Worm (Caenorhabditis elegans) whole organism, mixed stage, embryonic: Measurements from ENCODE around the gene ZK892.6.

ENCODE experiments used
- M03D4.4 ChIP-seq: sonication (generic microtip); optimal IDR thresholded peaks from 2 replicates; lab custom pipeline; 2017; ENCODE audit warnings: mild to moderate bottlenecking, missing genetic modification characterization, missing compliant biosample characterization
- bed-3 ChIP-seq: fragments of 200-800 bp; sonication (Bioruptor generic); optimal IDR thresholded peaks from 3 replicates; lab custom pipeline; 2018; ENCODE audit warnings: mild to moderate bottlenecking, missing genetic modification characterization, moderate library complexity, missing compliant biosample characterization
- blmp-1 ChIP-seq: fragments of 150-350 bp; optimal IDR thresholded peaks from 2 replicates; lab custom pipeline; 2014; ENCODE audit warnings: missing biosample characterization, missing genetic modification characterization
- ceh-39 ChIP-seq: fragments of 150-350 bp; optimal IDR thresholded peaks from 2 replicates; lab custom pipeline; 2014; ENCODE audit warnings: missing biosample characterization, missing genetic modification characterization
- ceh-43 ChIP-seq: fragments of 200-800 bp; sonication (Bioruptor generic); optimal IDR thresholded peaks from 2 replicates; lab custom pipeline; 2018; ENCODE audit warnings: mild to moderate bottlenecking, missing genetic modification characterization, moderate library complexity, missing compliant biosample characterization
- ceh-83 ChIP-seq: fragments of 200-800 bp; sonication (Bioruptor generic); optimal IDR thresholded peaks from 2 replicates; lab custom pipeline; 2018; ENCODE audit warnings: mild to moderate bottlenecking, missing genetic modification characterization, missing compliant biosample characterization
- ces-1 ChIP-seq: fragments of 150-350 bp; optimal IDR thresholded peaks from 2 replicates; lab custom pipeline; 2014; ENCODE audit warnings: missing biosample characterization, missing genetic modification reagents, missing genetic modification characterization
- cnd-1 ChIP-seq: fragments of 200-800 bp; sonication (Bioruptor generic); optimal IDR thresholded peaks from 2 replicates; lab custom pipeline; 2018; ENCODE audit warnings: mild to moderate bottlenecking, missing genetic modification characterization, missing compliant biosample characterization
- drap-1 ChIP-seq: fragments of 200-800 bp; sonication (Bioruptor generic); optimal IDR thresholded peaks from 3 replicates; lab custom pipeline; 2018; ENCODE audit warnings: mild to moderate bottlenecking, missing genetic modification characterization, missing compliant biosample characterization
- elt-1 ChIP-seq: sonication (generic microtip); optimal IDR thresholded peaks from 2 replicates; lab custom pipeline; 2017; ENCODE audit warnings: missing genetic modification characterization, mild to moderate bottlenecking, missing compliant biosample characterization, antibody characterized with exemption, moderate library complexity, borderline replicate concordance; ENCODE audit not compliant: insufficient read depth
- elt-3 ChIP-seq: fragments of 150-350 bp; optimal IDR thresholded peaks from 2 replicates; lab custom pipeline; 2014; ENCODE audit warnings: missing biosample characterization, missing genetic modification characterization
- flh-1 ChIP-seq: fragments of 200-800 bp; sonication (Bioruptor generic); optimal IDR thresholded peaks from 2 replicates; lab custom pipeline; 2018; ENCODE audit warnings: mild to moderate bottlenecking, missing genetic modification characterization, moderate library complexity, missing compliant biosample characterization
- ham-2 ChIP-seq: fragments of 200-800 bp; sonication (Bioruptor generic); optimal IDR thresholded peaks from 2 replicates; lab custom pipeline; 2018; ENCODE audit warnings: mild to moderate bottlenecking, missing genetic modification characterization, missing compliant biosample characterization
- hlh-1 ChIP-seq: fragments of 150-350 bp; optimal IDR thresholded peaks from 2 replicates; lab custom pipeline; 2014; ENCODE audit warnings: missing biosample characterization, missing genetic modification reagents, missing genetic modification characterization
- lin-32 ChIP-seq: fragments of 200-800 bp; sonication (Bioruptor generic); optimal IDR thresholded peaks from 2 replicates; lab custom pipeline; 2018; ENCODE audit warnings: mild to moderate bottlenecking, missing genetic modification characterization, missing compliant biosample characterization
- lsy-2 ChIP-seq: fragments of 150-350 bp; optimal IDR thresholded peaks from 2 replicates; lab custom pipeline; 2014; ENCODE audit warnings: missing biosample characterization, missing genetic modification characterization
- mab-5 ChIP-seq: fragments of 150-350 bp; optimal IDR thresholded peaks from 2 replicates; lab custom pipeline; 2014; ENCODE audit warnings: missing biosample characterization, missing genetic modification characterization
- mep-1 ChIP-seq: fragments of 150-350 bp; optimal IDR thresholded peaks from 2 replicates; lab custom pipeline; 2017; ENCODE audit warnings: missing biosample characterization, missing genetic modification reagents, missing genetic modification characterization, inconsistent platforms
- mls-2 ChIP-seq: sonication (generic microtip); optimal IDR thresholded peaks from 2 replicates; lab custom pipeline; 2016; ENCODE audit warnings: mild to moderate bottlenecking, missing genetic modification characterization, moderate library complexity, missing compliant biosample characterization
- nhr-12 ChIP-seq: fragments of 150-350 bp; optimal IDR thresholded peaks from 2 replicates; lab custom pipeline; 2014; ENCODE audit warnings: missing biosample characterization, missing genetic modification characterization
- nhr-2 ChIP-seq: fragments of 150-350 bp; optimal IDR thresholded peaks from 2 replicates; lab custom pipeline; 2014; ENCODE audit warnings: missing biosample characterization, missing genetic modification characterization
- nhr-28 ChIP-seq: fragments of 150-350 bp; optimal IDR thresholded peaks from 2 replicates; lab custom pipeline; 2014; ENCODE audit warnings: missing biosample characterization, missing genetic modification characterization
- nhr-76 ChIP-seq: sonication (generic microtip); optimal IDR thresholded peaks from 2 replicates; lab custom pipeline; 2017; ENCODE audit warnings: missing biosample characterization, missing genetic modification characterization
- pha-4 ChIP-seq: fragments of 150-350 bp; optimal IDR thresholded peaks from 2 replicates; lab custom pipeline; 2018; ENCODE audit warnings: missing biosample characterization, missing genetic modification reagents, missing genetic modification characterization
- sem-2 ChIP-seq: fragments of 200-800 bp; sonication (Bioruptor generic); optimal IDR thresholded peaks from 2 replicates; lab custom pipeline; 2018; ENCODE audit warnings: mild to moderate bottlenecking, missing genetic modification characterization, missing compliant biosample characterization
- snpc-4 ChIP-seq: fragments of 150-350 bp; optimal IDR thresholded peaks from 2 replicates; lab custom pipeline; 2014; ENCODE audit warnings: missing biosample characterization, missing genetic modification characterization
- sptf-1 ChIP-seq: sonication (generic microtip); optimal IDR thresholded peaks from 2 replicates; lab custom pipeline; 2017; ENCODE audit warnings: mild to moderate bottlenecking, missing genetic modification characterization, moderate library complexity, missing compliant biosample characterization
- unc-120 ChIP-seq: sonication (generic microtip); optimal IDR thresholded peaks from 2 replicates; lab custom pipeline; 2017; ENCODE audit warnings: missing genetic modification characterization, missing compliant biosample characterization; ENCODE audit not compliant: poor library complexity, severe bottlenecking
- unc-39 ChIP-seq: fragments of 150-350 bp; optimal IDR thresholded peaks from 2 replicates; lab custom pipeline; 2014; ENCODE audit warnings: missing biosample characterization, missing genetic modification characterization
- unc-62 ChIP-seq: fragments of 150-350 bp; optimal IDR thresholded peaks from 2 replicates; lab custom pipeline; 2014; ENCODE audit warnings: missing biosample characterization, missing genetic modification reagents, missing genetic modification characterization
- zip-8 ChIP-seq: fragments of 150-350 bp; optimal IDR thresholded peaks from 2 replicates; lab custom pipeline; 2014; ENCODE audit warnings: missing biosample characterization, missing genetic modification characterization
- ztf-11 ChIP-seq: fragments of 150-350 bp; optimal IDR thresholded peaks from 2 replicates; lab custom pipeline; 2014; ENCODE audit warnings: missing biosample characterization, missing genetic modification characterization

The ZK892.6 gene

DNA sequence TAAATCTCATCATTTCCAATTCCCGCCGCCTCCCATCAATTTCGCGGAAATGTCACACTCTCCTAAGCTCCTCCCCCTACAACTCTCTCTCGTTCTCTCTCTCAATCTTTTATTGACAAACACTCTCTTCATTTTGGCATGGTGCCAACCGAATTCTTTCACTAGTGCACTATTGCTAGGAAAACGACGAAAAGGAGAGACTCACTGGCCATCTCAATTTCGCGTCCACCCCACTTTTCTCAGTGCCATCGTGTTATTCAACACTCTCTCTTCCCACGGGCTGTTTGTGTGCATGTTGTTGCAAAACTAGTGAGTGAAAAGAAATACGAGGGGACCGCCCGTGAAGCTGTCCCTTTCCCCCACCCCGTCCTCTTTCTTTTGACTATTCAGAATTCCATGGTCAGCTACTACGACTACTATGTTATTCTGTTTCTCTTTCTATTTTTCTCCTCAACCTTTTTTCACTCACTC, 5.0 kb upstream of the ZK892.6 start:
- TF ChIP-seq hlh-1 (tag; lab: Kevin White, UChicago) = peak; percentile 2
- no peak for TF ChIP-seq mab-5 (tag; lab: Kevin White, UChicago)
- no peak for TF ChIP-seq ceh-43 (GFP tag; lab: Kevin White, UChicago)
- TF ChIP-seq mls-2 = peak; percentile 21
- no peak for TF ChIP-seq ceh-83
- no peak for TF ChIP-seq sem-2 (GFP tag; lab: Kevin White, UChicago)
- TF ChIP-seq mep-1 (tag; lab: Kevin White, UChicago) = peak; percentile 53
- peak; percentile 42 for TF ChIP-seq sptf-1 (tag; lab: Kevin White, UChicago)
- peak; percentile 86 for TF ChIP-seq unc-120 (tag; lab: Kevin White, UChicago)
- TF ChIP-seq unc-62 = peak; percentile 89

DNA sequence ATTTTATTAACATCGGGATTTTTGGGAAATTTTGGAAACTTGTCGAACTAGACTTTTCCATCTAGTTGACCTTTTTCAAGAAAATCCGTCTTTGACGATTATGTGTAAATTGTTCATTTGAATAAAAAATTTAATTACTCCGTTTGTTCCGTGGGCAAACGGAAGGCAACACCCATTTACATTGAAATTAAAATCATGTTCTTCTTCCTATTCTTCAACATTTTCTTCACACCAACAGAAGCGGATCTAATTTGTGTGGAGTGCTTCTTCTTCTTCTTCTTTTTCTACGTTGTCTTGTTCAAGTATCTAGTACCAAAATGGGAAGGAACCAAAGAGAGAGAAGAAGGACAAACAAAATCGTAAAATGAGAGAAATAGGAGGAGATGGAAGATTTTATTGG, 2.5 kb upstream of the ZK892.6 start:
- TF ChIP-seq zip-8 (tag; lab: Kevin White, UChicago) (no peak), ces-1 (GFP tag; lab: Kevin White, UChicago) (peak; percentile 93)

- TF ChIP-seq lsy-2 (tag; lab: Kevin White, UChicago) (no peak), unc-120 (tag; lab: Kevin White, UChicago) (no peak), mab-5 (tag; lab: Kevin White, UChicago) (no peak), drap-1 (no peak), nhr-28 (tag; lab: Kevin White, UChicago) (no peak), zip-8 (tag; lab: Kevin White, UChicago) (no peak), unc-39 (tag; lab: Kevin White, UChicago) (no peak), nhr-12 (tag; lab: Kevin White, UChicago) (no peak)
Observed at ce11 chrII:9981760-9982159, 1.8 kb upstream of the ZK892.6 start, which contains the start of gene sdz-38. Gene sdz-38 (minus strand): TSS chrII:9981860.

ce11 chrII:9976405-9976804, 3.5 kb downstream of the ZK892.6 start, which contains the start of gene R53.8:
Gene R53.8 (plus strand): TSS chrII:9976705.
- TF ChIP-seq sptf-1 (tag; lab: Kevin White, UChicago) (no peak), lsy-2 (tag; lab: Kevin White, UChicago) (no peak), mls-2 (no peak)

- TF ChIP-seq elt-3 (tag; lab: Kevin White, UChicago) (no peak), lin-32 (GFP tag; lab: Kevin White, UChicago) (no peak), unc-120 (tag; lab: Kevin White, UChicago) (peak; percentile 4), cnd-1 (no peak), ceh-83 (no peak), sem-2 (GFP tag; lab: Kevin White, UChicago) (no peak), drap-1 (no peak), pha-4 (tag; lab: Kevin White, UChicago) (peak; percentile 43), blmp-1 (no peak), mab-5 (tag; lab: Kevin White, UChicago) (no peak), snpc-4 (tag; lab: Kevin White, UChicago) (no peak), mep-1 (tag; lab: Kevin White, UChicago) (no peak), zip-8 (tag; lab: Kevin White, UChicago) (no peak)
Observed at ce11 chrII:9974967-9975366, 5.0 kb downstream of the ZK892.6 start, which contains the start of gene aakg-5. Gene aakg-5 (minus strand): TSS chrII:9975125.

DNA sequence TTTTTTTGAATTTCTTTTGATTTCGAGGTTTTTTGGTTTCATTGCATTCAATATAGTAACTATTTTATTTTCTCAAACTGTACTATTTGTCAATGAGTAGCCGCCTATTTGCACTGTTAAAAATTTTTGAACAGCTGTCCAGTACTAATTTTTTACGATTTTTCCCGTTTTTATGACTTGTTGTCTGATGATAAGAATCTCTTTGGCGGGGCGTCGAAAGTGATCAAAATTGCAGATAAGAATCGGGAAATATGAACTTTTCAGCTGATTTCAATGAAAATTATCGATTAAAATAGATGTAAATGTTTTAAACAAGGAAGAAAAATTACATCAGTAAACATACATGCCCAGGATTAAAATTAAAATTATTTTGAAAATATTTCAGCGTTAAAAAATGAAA, 5.7 kb downstream of the ZK892.6 start:
- TF ChIP-seq ztf-11 (no peak), hlh-1 (tag; lab: Kevin White, UChicago) (no peak), elt-1 (peak; percentile 52)

DNA sequence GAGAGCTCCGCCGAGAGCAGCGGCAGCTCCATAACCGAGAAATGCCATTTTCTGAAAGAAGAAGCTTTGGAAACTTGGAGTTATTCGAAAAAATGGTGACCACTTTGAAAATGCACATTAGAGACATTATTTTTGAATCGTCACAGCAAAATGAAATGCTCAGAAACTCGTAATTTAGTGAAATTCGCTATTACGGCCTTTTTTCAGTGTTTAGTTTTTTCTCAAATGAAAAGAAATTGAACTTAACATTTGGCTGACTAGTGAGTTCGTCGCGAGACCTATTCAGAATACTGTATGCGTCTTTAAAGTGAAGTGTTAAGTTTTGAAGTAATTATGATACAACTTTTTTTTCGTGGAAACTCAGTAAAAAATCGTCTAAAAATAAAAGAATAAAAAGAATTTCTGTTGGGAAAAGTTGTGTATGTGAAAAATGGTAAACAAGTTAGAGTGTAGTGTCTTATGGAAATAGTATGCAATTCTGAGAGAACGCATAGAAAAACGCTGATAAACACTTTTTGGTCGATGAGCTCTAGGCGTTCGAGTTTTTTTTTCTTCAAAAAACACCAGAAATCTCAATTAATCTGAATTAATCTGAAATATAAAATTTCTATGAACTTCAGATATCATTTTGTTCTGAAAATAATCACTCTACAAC, 9.4 kb downstream of the ZK892.6 start, which contains the start of gene R53.5:
Gene R53.5 (minus strand): TSS at position 51 of the 655 bp plus-strand sequence.
- TF ChIP-seq blmp-1 (no peak), nhr-2 (no peak), mab-5 (tag; lab: Kevin White, UChicago) (no peak), snpc-4 (tag; lab: Kevin White, UChicago) (no peak), nhr-28 (tag; lab: Kevin White, UChicago) (no peak), drap-1 (no peak), M03D4.4 (tag; lab: Kevin White, UChicago) (no peak), flh-1 (GFP tag; lab: Kevin White, UChicago) (no peak), ceh-39 (no peak), unc-39 (tag; lab: Kevin White, UChicago) (no peak), elt-1 (no peak), cnd-1 (no peak), nhr-76 (tag; lab: Kevin White, UChicago) (no peak), bed-3 (GFP tag; lab: Kevin White, UChicago) (no peak), ces-1 (GFP tag; lab: Kevin White, UChicago) (no peak), ham-2 (GFP tag; lab: Kevin White, UChicago) (no peak), lsy-2 (tag; lab: Kevin White, UChicago) (no peak)
